Worm (Caenorhabditis elegans) whole organism, dauer: ENCODE results near the gene msp-63.
"Not testable (repeated sequence)": the region's sequence is repeated elsewhere in the genome, so short reads cannot be mapped to it uniquely, and the experiment has no call there.

Experiments used
- unc-62 ChIP-seq: sonication (generic microtip); optimal IDR thresholded peaks from 2 replicates; lab custom pipeline; 2017; ENCODE audit warnings: missing biosample characterization, missing genetic modification reagents, missing genetic modification characterization

The msp-63 gene

DNA sequence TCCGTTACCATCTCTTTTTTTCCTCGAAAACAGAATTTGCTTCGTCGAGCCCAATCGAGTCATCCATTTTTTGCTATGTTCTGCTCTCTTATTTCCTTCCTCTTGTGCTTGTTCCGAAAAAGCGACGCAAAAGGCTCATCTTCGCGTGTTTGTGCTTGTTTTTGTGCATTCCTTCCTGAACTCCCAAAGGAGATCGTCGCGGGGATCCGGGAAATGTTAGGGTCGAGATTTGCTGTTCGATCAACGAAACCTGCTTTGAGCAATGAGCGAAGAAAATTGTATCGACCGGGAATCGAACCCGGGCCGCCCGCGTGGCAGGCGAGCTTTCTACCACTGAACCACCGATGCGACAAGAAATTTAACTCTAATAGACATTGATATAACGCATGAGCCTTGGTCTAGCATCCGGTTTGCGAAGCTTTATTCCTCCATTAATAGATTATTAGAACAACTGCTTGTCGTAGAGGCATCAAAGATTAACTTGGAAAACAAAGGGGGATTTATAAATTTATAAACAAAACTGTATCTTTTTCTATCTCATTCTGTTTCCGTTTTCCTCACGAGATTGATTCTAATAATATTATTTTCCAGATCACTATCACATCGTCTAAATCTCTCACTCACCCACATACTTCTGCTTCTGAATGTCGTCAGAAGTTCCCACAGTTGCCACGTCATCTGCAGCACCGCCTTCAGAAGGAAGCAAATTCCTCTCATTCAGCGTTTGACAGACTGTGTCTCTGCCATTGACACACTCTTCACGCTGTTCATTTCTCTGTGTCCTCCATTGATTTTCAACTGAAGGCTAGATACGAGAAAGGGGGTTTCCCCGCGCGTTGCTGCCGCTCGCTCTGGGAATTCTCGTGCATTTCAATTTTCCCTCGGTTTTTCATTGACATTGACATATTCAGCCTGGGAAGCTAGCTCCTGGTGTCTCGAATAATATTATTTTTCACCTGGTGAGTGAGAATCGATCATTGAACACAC, 15.0 kb downstream of the msp-63 start, which contains the start of gene K05F1.6:
Gene K05F1.6 (plus strand): TSS at position 586 of the 987 bp plus-strand sequence.
- no peak for TF ChIP-seq unc-62 (GFP tag; lab: Kevin White, UChicago)

DNA sequence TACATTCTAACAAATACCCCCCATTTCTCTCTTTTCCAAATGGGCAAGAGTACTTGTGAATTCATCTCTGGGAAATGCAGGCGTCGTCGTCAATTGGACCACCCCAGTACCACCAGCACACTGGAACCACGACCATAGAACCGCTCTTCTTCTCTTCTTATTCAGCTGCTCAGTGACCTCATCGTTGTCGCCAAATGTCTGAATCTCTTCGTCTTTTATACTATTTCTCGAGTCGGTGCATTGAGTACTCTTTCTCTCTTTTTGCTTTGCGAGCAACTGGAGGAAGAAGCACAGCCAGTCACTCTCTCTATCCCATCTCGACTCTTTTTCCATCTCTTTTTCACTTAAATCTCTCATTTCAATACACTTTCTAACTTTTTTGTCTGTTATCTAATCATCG, 17.4 kb downstream of the msp-63 start:
- no peak for TF ChIP-seq unc-62 (GFP tag; lab: Kevin White, UChicago)

- no peak for TF ChIP-seq unc-62 (GFP tag; lab: Kevin White, UChicago)
Measured at ce11 chrII:5777372-5777771, 19.9 kb downstream of the msp-63 start.

DNA sequence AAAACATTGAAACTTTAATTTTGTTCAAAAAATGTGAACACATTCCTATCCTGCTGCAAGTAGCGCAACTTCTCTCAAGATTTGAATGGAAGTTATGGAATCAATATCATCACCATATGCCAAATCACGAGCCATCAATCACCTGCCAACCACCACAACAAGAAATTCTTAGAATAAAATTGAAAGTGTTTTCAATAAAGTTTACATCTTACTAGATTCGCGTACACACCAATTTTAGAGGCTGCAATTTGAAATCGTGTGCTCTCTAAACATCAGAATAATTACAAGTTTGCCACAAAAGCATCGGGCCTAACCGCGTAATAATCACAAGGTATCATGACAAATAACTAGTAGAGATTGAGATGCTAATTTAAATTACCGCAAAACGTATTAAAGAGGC, 22.4 kb downstream of the msp-63 start:
- no peak for TF ChIP-seq unc-62 (GFP tag; lab: Kevin White, UChicago)

ce11 chrII:5774120-5774519, 23.1 kb downstream of the msp-63 start, which contains the start of the genes dmd-5 and F10C1.1:
Gene dmd-5 (minus strand): TSS chrII:5774220.
Gene F10C1.1 (plus strand): TSS chrII:5774229.
- TF ChIP-seq unc-62 (GFP tag; lab: Kevin White, UChicago): no peak

ce11 chrII:5772547-5773142, 24.6 kb downstream of the msp-63 start:
- TF ChIP-seq unc-62 (GFP tag; lab: Kevin White, UChicago): no peak

DNA sequence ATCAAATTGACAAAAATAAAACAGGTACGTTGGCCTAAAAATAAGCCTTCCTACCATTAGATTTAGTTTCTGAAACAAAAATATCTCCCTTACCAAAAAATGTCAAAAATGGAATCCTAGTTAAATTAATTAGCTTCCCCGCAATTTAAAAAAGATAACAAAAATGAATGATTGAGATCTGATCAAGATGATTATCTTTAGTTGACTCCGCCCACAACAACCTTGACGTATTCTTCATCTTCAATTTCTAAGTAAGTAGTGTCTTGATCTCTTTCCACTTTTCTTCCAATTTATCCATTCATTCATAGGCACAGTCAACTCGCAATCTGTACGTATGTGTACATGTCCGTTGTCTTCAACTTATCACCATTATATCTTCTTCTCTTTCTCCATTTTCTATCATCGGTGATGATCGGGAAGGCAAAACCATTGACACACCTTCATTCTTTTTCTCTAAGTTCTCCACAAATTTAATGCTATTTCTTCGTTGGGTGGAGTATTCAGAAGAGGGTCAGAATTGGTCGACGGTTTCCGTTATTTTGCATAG, 28.9 kb downstream of the msp-63 start:
- no peak for TF ChIP-seq unc-62 (GFP tag; lab: Kevin White, UChicago)

DNA sequence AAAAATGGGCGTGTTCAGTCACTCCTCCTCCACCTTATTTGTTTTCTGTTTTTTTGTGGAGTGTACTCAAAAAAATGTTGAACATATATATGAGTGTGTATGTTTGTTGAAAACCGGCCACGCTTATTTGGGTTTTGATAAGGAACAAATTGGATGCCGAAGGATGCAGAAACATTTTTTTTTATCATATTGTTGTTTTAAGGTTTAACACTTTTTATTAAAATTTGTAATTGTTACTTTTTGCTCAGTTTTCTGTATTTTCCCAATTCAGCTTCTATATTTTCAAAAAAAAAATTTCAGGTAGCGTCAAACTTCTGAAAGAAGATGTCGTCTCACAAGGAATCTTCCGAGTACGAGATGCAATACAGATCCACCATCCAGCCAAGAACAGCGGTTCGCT, 31.9 kb downstream of the msp-63 start, which contains the start of gene ifb-1:
Gene ifb-1 (plus strand): TSS at position 301 of the 400 bp plus-strand sequence.
- no peak for TF ChIP-seq unc-62 (GFP tag; lab: Kevin White, UChicago)

DNA sequence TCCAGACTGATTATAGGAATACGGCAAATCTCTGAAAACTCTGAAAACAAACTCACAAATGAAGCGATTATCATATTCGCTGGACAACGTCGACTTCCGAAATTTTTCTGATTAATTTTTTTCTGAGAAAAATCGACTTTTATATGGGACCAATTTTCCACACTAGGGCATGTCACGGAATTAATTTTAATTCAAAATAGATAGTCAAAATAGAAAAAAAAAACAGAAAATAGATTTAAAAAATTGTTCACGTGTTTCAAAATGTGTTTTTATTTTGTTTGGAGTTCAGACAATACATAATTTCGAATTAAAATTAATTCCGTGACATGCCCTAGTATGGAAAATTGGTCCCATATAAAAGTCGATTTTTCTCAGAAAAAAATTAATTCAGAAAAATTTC, 39.6 kb downstream of the msp-63 start, which contains the start of the genes F10C1.3 and F10C1.23:
Gene F10C1.3 (minus strand): TSS at position 101 of the 400 bp plus-strand sequence.
Gene F10C1.23 (plus strand): TSS at position 385 of the 400 bp plus-strand sequence.
- not testable (repeated sequence) for TF ChIP-seq unc-62 (GFP tag; lab: Kevin White, UChicago)

ce11 chrII:5754168-5754567, 43.1 kb downstream of the msp-63 start, which contains the start of gene F10C1.8:
Gene F10C1.8 (plus strand): TSS chrII:5754468.
- no peak for TF ChIP-seq unc-62 (GFP tag; lab: Kevin White, UChicago)

ce11 chrII:5751353-5751752, 45.9 kb downstream of the msp-63 start:
- no peak for TF ChIP-seq unc-62 (GFP tag; lab: Kevin White, UChicago)

ce11 chrII:5749733-5750238, 47.5 kb downstream of the msp-63 start, which contains the start of gene ifb-2:
Gene ifb-2 (plus strand): TSS chrII:5750188.
- TF ChIP-seq unc-62 (GFP tag; lab: Kevin White, UChicago): no peak

- no peak for TF ChIP-seq unc-62 (GFP tag; lab: Kevin White, UChicago)
Measured at ce11 chrII:5748395-5748794, 48.9 kb downstream of the msp-63 start.

DNA sequence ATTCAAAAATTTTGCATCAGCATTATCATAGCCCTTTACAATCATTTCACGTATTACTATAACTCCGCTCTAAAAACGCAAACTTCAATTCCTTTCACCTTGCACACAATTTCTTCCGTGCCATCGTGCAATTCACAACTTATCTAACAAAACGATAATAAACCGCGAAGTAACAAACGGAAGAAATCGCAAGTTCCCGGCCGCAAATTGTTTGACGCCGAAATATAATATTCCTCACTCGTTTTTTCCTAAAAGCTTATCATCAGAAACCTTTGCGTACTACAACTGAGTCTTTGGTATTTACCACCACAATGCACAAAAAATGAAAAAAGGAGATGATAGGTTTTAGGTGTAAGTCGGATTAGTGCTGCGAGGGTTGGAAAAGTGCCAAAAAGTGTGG, 49.9 kb downstream of the msp-63 start:
- TF ChIP-seq unc-62 (GFP tag; lab: Kevin White, UChicago): no peak
